Fruit fly (Drosophila melanogaster): ENCODE results near the gene CG1958.

Gene CG1958

DNA sequence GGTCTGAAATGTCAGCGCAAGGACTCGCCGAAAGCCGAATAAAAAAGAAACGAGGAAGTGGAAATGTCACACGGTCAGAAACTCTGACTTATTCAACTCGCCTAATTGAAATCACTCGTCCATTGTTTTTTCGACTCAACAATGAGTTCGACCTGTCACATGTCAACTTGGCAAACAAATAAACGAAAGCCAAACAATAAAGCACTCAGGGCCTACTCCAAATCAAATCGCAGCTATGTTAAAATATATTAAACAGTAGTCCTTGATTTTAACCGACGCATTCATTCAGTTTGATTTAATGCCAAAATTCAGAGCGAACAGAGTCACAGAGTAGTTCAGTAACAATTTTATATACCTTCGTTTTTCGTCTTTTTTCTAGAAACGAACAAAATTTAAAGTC, at the start of gene CG1958:
CG1958 (plus strand) TSS at position 301 of the 400 bp plus-strand sequence.
- TF ChIP-seq Clk (GFP tag; optimal IDR thresholded peaks at IDR 0.05) (no peak), bab1 (GFP tag; optimal IDR thresholded peaks at IDR 0.05) (no peak), CG12768 (GFP tag; optimal IDR thresholded peaks at IDR 0.05) (no peak), cic (GFP tag; optimal IDR thresholded peaks at IDR 0.05) (no peak), cnc (optimal IDR thresholded peaks at IDR 0.05) (no peak), CG7045 (GFP tag; optimal IDR thresholded peaks at IDR 0.05) (no peak), pad (GFP tag; optimal IDR thresholded peaks at IDR 0.05) (no peak), CG7101 (tag; optimal IDR thresholded peaks at IDR 0.05) (no peak), CG33017 (tag; optimal IDR thresholded peaks at IDR 0.05) (no peak), CG11617 (GFP tag; optimal IDR thresholded peaks at IDR 0.05) (no peak), ovo (GFP tag; optimal IDR thresholded peaks at IDR 0.05) (no peak), kay (GFP tag; ENCODE audit: borderline replicate concordance) (no peak)

DNA sequence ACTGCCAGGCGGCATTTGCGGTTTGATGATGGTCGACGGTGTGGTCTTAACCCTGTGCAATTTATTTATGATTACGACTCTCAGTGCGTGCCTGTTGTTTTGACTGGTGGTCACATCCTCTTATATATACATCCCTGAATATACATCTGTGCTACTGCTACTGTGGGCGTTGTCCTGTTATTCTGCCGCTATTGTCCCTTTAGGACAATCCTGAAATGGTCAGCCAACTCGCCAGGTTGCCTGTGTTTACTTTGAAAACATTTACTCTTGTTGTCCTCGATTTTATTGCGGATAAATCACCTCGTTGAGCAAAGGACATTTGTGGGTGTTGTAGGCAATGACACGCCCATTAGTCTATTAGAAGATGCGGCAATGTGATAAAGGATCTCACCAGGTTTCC, 45.6 kb upstream of the CG1958 start:
- TF ChIP-seq kay (GFP tag; ENCODE audit: borderline replicate concordance) (no peak), CG7101 (tag; optimal IDR thresholded peaks at IDR 0.05) (no peak), CG1620 (GFP tag; optimal IDR thresholded peaks at IDR 0.05) (no peak), Crg-1 (GFP tag; optimal IDR thresholded peaks at IDR 0.05) (no peak), Clk (GFP tag; optimal IDR thresholded peaks at IDR 0.05) (no peak), cnc (optimal IDR thresholded peaks at IDR 0.05) (no peak)

DNA sequence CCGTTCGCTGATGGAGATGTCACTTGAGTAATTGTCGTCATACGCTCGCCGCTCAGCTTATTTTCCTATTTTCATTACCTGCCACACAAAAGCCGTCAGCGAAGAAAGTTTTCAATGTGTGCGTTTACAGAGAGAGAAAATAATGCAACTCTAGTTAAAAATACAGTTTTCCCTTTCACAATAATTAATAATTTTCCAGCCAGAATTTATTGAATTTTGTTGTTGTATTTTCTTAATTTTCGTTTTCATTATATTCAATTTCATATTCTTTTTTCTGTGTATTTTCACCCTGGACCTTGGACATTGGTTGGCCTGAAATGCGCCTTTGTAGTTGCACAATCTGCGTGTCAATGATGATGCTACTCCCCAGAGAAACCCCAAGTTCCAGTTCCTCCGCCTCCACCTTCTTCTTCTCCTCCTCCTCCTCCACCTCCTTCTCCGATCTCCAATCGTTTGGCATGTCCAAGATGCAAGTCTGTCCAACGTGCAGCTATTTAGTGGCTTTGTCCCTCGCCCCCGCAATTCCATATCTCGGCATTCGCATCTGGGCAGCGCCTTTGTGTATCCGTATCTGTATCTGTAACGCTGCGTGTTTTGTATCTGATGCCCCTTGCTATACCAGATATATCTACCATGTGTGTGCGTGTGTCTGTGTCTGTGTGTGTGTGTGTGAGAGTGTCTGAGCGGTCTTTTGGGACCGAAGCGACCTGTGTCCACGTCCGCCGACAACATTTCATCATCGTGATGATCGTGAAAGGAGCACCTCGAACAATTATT, 44.4 kb upstream of the CG1958 start:
- no peak for TF ChIP-seq Clk (GFP tag; optimal IDR thresholded peaks at IDR 0.05)
- no peak for TF ChIP-seq ovo (GFP tag; optimal IDR thresholded peaks at IDR 0.05)
- TF ChIP-seq CG7045 (GFP tag; optimal IDR thresholded peaks at IDR 0.05), result no peak
- no peak for TF ChIP-seq CG11617 (GFP tag; optimal IDR thresholded peaks at IDR 0.05)
- no peak for TF ChIP-seq cnc (optimal IDR thresholded peaks at IDR 0.05)
- no peak for TF ChIP-seq toe (GFP tag; optimal IDR thresholded peaks at IDR 0.05)
- no peak for TF ChIP-seq cic (GFP tag; optimal IDR thresholded peaks at IDR 0.05)
- TF ChIP-seq kay (GFP tag; ENCODE audit: borderline replicate concordance), result no peak
- no peak for TF ChIP-seq Mnt (GFP tag; optimal IDR thresholded peaks at IDR 0.05)
- TF ChIP-seq CG33017 (tag; optimal IDR thresholded peaks at IDR 0.05), result no peak
- no peak for TF ChIP-seq Hr96 (GFP tag; optimal IDR thresholded peaks at IDR 0.05)
- no peak for TF ChIP-seq Crg-1 (GFP tag; optimal IDR thresholded peaks at IDR 0.05)

DNA sequence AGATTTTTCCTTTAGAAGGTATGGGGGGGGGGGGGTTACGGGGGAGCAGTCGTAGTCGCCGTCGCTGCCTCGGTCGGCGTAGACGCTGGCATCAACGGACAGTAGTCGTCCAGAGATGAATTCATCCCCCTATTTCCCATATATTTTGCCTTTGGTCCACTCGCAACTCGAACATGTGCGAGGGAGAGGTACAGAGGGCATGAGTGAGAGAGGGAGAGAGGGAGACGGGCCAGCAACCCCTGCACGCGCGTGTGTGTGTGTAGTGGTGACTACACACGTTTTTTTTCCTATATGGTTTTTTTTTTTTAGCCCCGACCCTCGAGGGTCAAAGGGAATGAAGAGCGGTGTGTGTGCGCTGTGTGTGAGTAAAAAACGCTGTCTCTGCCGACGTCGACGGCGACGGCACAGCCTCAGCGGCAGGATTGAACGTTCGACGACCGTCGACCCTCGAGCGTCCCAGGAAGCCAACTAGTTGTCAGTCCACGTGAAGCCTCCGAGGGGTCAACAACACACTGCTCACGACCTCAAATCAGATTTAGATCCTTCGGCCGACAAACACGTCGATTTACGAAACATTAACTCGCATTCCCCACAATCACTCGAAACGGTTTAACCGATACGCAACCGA, 40.6 kb upstream of the CG1958 start:
- no peak for TF ChIP-seq Clk (GFP tag; optimal IDR thresholded peaks at IDR 0.05)
- TF ChIP-seq Hr96 (GFP tag; optimal IDR thresholded peaks at IDR 0.05), result no peak
- TF ChIP-seq CG5204 (GFP tag; optimal IDR thresholded peaks at IDR 0.05), result no peak
- TF ChIP-seq CG7045 (GFP tag; optimal IDR thresholded peaks at IDR 0.05), result no peak
- no peak for TF ChIP-seq toe (GFP tag; optimal IDR thresholded peaks at IDR 0.05)
- TF ChIP-seq kay (GFP tag; ENCODE audit: borderline replicate concordance), result no peak
- TF ChIP-seq cic (GFP tag; optimal IDR thresholded peaks at IDR 0.05), result no peak
- TF ChIP-seq bab1 (GFP tag; optimal IDR thresholded peaks at IDR 0.05), result no peak
- TF ChIP-seq Crg-1 (GFP tag; optimal IDR thresholded peaks at IDR 0.05), result no peak
- no peak for TF ChIP-seq CG33017 (tag; optimal IDR thresholded peaks at IDR 0.05)
- no peak for TF ChIP-seq CG11617 (GFP tag; optimal IDR thresholded peaks at IDR 0.05)
- no peak for TF ChIP-seq CG1620 (GFP tag; optimal IDR thresholded peaks at IDR 0.05)
- TF ChIP-seq Mnt (GFP tag; optimal IDR thresholded peaks at IDR 0.05), result no peak

DNA sequence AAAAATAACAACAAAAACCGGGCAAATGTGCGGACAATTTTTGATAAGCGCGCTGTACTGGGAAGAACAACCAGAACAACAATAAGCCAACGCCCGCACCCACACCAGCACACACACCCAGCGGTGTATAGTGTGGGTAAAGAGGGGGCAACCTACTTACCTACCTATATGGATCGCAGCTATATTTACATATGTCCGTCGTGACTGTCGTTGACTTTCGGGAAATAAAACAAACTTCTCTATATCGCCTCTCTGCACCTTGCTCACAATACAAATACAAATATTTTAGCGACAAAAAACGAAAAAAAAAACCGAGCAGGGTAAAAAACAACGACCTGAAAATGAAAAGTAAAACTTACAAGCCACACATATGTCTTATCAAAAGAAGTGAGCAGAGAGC, 39.4 kb upstream of the CG1958 start:
- TF ChIP-seq cic (GFP tag; optimal IDR thresholded peaks at IDR 0.05) (peak; percentile 9), tj (GFP tag; optimal IDR thresholded peaks at IDR 0.05) (no peak), Hr96 (GFP tag; optimal IDR thresholded peaks at IDR 0.05) (peak; percentile 11), CG5204 (GFP tag; optimal IDR thresholded peaks at IDR 0.05) (no peak), CG11617 (GFP tag; optimal IDR thresholded peaks at IDR 0.05) (no peak), CG7101 (tag; optimal IDR thresholded peaks at IDR 0.05) (peak; percentile 8), CG14711 (tag; optimal IDR thresholded peaks at IDR 0.05) (no peak), cnc (optimal IDR thresholded peaks at IDR 0.05) (no peak)

DNA sequence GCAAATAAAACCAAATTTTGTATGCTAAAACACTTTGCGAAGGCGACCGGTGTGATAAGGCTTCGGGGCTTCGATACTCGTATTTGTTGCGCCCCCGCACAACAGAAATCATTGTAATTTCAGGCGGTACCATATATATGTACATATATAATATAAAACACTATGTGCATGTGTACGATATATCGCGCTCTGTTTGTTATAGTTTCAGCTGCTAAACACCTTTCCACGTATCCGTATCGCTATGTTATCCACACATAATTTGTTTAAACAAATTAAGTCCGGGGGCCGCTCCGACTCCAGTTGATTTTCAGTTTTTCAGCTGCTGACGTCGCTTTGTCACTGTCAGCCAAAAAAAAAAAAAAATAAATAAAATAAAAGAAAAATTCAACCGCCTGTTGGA, 38.1 kb upstream of the CG1958 start:
- no peak for TF ChIP-seq bab1 (GFP tag; optimal IDR thresholded peaks at IDR 0.05)

DNA sequence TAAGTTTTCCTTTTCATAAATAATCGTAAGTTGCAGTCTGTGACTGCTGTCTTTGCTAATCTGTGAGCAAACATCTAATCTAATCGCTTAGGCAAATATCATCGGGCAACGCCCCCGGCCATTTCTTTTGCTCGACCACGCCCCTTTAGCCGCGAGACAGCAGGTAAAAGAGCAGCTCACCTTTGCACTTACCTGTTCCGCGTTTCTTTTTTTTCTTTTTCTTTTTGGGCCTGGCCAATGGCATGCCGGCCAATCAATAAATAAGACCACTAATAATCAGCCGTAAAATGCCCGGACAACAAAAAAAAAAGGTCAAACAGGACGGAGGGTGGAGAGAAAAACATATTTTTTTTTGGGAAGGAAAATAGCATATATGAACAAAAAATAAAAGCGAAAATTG, 36.1 kb upstream of the CG1958 start:
- TF ChIP-seq toe (GFP tag; optimal IDR thresholded peaks at IDR 0.05) (no peak), Crg-1 (GFP tag; optimal IDR thresholded peaks at IDR 0.05) (no peak), CG7101 (tag; optimal IDR thresholded peaks at IDR 0.05) (no peak), ovo (GFP tag; optimal IDR thresholded peaks at IDR 0.05) (no peak), pad (GFP tag; optimal IDR thresholded peaks at IDR 0.05) (no peak), CG11617 (GFP tag; optimal IDR thresholded peaks at IDR 0.05) (no peak), Hr96 (GFP tag; optimal IDR thresholded peaks at IDR 0.05) (no peak), CG1620 (GFP tag; optimal IDR thresholded peaks at IDR 0.05) (no peak), cnc (optimal IDR thresholded peaks at IDR 0.05) (no peak), cic (GFP tag; optimal IDR thresholded peaks at IDR 0.05) (no peak), CG5204 (GFP tag; optimal IDR thresholded peaks at IDR 0.05) (no peak), CG33017 (tag; optimal IDR thresholded peaks at IDR 0.05) (no peak), CG14711 (tag; optimal IDR thresholded peaks at IDR 0.05) (no peak), kay (GFP tag; ENCODE audit: borderline replicate concordance) (no peak), bab1 (GFP tag; optimal IDR thresholded peaks at IDR 0.05) (no peak), CG7045 (GFP tag; optimal IDR thresholded peaks at IDR 0.05) (no peak)
